Worm (Caenorhabditis elegans): Measurements from ENCODE around the gene F59E12.1.
A peak's percentile ranks its signal among the peaks of the same experiment; 100 is the strongest.

- TF ChIP-seq aly-2 (tag; optimal IDR thresholded peaks at IDR 0.05) (no peak), egl-27 (tag; optimal IDR thresholded peaks at IDR 0.05) (no peak), daf-12 (tag; optimal IDR thresholded peaks at IDR 0.05) (no peak), ama-1 (optimal IDR thresholded peaks at IDR 0.05) (peak; percentile 53), Y105C5A.15 (GFP tag; IDR thresholded peaks at IDR 0.05) (no peak), fkh-10 (GFP tag; optimal IDR thresholded peaks at IDR 0.05) (no peak), R02D3.7 (tag; optimal IDR thresholded peaks at IDR 0.05) (no peak), lin-13 (GFP tag; optimal IDR thresholded peaks at IDR 0.05) (no peak), unc-62 (GFP tag; optimal IDR thresholded peaks at IDR 0.05 in 1 of 2) (peak in 1 of 2 experiments; percentile 76), unc-62 (tag; optimal IDR thresholded peaks at IDR 0.05) (no peak), D1046.2 (GFP tag; IDR thresholded peaks at IDR 0.05) (no peak), dpl-1 (GFP tag; optimal IDR thresholded peaks at IDR 0.05) (no peak), hlh-11 (tag; optimal IDR thresholded peaks at IDR 0.05) (peak; percentile 78), ztf-11 (tag; optimal IDR thresholded peaks at IDR 0.05) (no peak)
These were observed 34.6 kb downstream of the F59E12.1 start, which contains the start of gene C25H3.11 for ce11 chrII:5688959-5689358.
